Worm (Caenorhabditis elegans): ENCODE data around the gene eif-1.

DNA sequence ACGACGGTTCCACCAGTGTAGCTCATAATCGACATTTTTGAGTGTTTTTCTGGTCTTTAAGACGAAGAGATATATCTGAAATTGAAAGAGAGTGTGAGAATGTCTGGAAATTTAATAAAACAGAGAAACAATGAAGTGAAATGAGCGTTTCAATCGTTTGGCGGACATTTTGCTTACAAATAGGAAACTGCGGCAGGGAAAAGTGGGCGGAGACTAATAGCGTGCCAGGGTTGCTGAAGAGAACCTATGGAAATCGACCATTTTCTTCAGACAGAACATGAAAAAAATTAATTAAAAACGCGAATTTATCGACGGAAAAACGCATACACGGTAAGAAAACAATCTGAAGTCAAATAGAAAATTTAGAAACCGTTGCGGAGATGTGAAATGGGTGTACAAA is 38.0 kb downstream of the eif-1 start, which contains the start of gene pbs-3:
- TF ChIP-seq egl-27 (tag; optimal IDR thresholded peaks at IDR 0.05) (no peak), fkh-10 (GFP tag; optimal IDR thresholded peaks at IDR 0.05) (no peak), unc-39 (tag; optimal IDR thresholded peaks at IDR 0.05) (no peak)
